Fruit fly (Drosophila melanogaster) whole organism, embryonic: ENCODE measurements around the gene CG34026.
A peak's percentile ranks its signal among the peaks of the same experiment; 100 is the strongest.

Experiments
- Abd-B ChIP-seq: fragments of 200-800 bp; sonication (Bioruptor generic); optimal IDR thresholded peaks from 2 replicates; lab custom pipeline; 2018; ENCODE audit warnings: missing biosample characterization, mild to moderate bottlenecking, missing genetic modification characterization, moderate library complexity
- Asciz ChIP-seq: fragments of 200-800 bp; sonication (Bioruptor generic); optimal IDR thresholded peaks from 2 replicates; lab custom pipeline; 2017; ENCODE audit warnings: missing biosample characterization, mild to moderate bottlenecking, missing genetic modification characterization, missing genetic modification reagents
- Bdp1 ChIP-seq: fragments of 200-800 bp; sonication (Bioruptor generic); optimal IDR thresholded peaks from 3 replicates; lab custom pipeline; 2016; ENCODE audit warnings: missing biosample characterization, missing genetic modification characterization
- CG1024 ChIP-seq: fragments of 200-800 bp; sonication (Bioruptor generic); IDR thresholded peaks from 2 replicates; pipeline ENCODE4 v1.3.6; 2022; ENCODE audit warnings: missing biosample characterization, missing genetic modification characterization
- CG10462 ChIP-seq: fragments of 200-800 bp; sonication (Bioruptor generic); optimal IDR thresholded peaks from 2 replicates; lab custom pipeline; 2016; ENCODE audit warnings: missing biosample characterization, missing genetic modification characterization
- CG10654 ChIP-seq: fragments of 200-800 bp; sonication (Bioruptor generic); optimal IDR thresholded peaks from 2 replicates; lab custom pipeline; 2016; ENCODE audit warnings: missing biosample characterization, missing genetic modification characterization
- CG11247 ChIP-seq: fragments of 200-800 bp; sonication (Bioruptor generic); IDR thresholded peaks from 2 replicates; pipeline ENCODE4 v1.3.6; 2022; ENCODE audit warnings: missing biosample characterization, missing genetic modification characterization
- CG11456 ChIP-seq: fragments of 200-800 bp; sonication (Bioruptor generic); IDR thresholded peaks from 3 replicates; pipeline ENCODE4 v1.3.6; 2022; ENCODE audit warnings: missing biosample characterization, missing genetic modification characterization
- CG11504 ChIP-seq: fragments of 200-800 bp; sonication (Bioruptor generic); optimal IDR thresholded peaks from 3 replicates; lab custom pipeline; 2019; ENCODE audit warnings: missing biosample characterization, mild to moderate bottlenecking, missing genetic modification characterization, moderate library complexity
- CG1529 ChIP-seq: fragments of 200-800 bp; sonication (Bioruptor generic); optimal IDR thresholded peaks from 3 replicates; lab custom pipeline; 2018; ENCODE audit warnings: missing biosample characterization, missing genetic modification characterization
- CG15696 ChIP-seq: fragments of 200-800 bp; sonication (Bioruptor generic); optimal IDR thresholded peaks from 2 replicates; lab custom pipeline; 2019; ENCODE audit warnings: missing biosample characterization, mild to moderate bottlenecking, missing genetic modification characterization, moderate library complexity
- CG17359 ChIP-seq: fragments of 200-800 bp; sonication (Bioruptor generic); optimal IDR thresholded peaks from 3 replicates; lab custom pipeline; 2018; ENCODE audit warnings: missing biosample characterization, mild to moderate bottlenecking, missing genetic modification characterization, moderate library complexity
- CG17829 ChIP-seq: fragments of 200-800 bp; optimal IDR thresholded peaks from 2 replicates; lab custom pipeline; 2019; ENCODE audit warnings: missing biosample characterization, mild to moderate bottlenecking, missing genetic modification characterization, moderate library complexity
- CG3065 ChIP-seq: fragments of 200-800 bp; sonication (Bioruptor generic); optimal IDR thresholded peaks from 2 replicates; lab custom pipeline; 2016; ENCODE audit warnings: missing biosample characterization, missing genetic modification characterization
- CG3281 ChIP-seq: fragments of 200-800 bp; sonication (Bioruptor generic); optimal IDR thresholded peaks from 3 replicates; lab custom pipeline; 2017; ENCODE audit warnings: missing biosample characterization, mild to moderate bottlenecking, missing genetic modification characterization
- CG34224 ChIP-seq: fragments of 200-800 bp; sonication (Bioruptor generic); IDR thresholded peaks from 3 replicates; pipeline ENCODE4 v1.3.6; 2022; ENCODE audit warnings: missing biosample characterization, missing genetic modification characterization; ENCODE audit not compliant: partially characterized antibody
- CG4424 ChIP-seq: fragments of 200-800 bp; sonication (Bioruptor generic); optimal IDR thresholded peaks from 3 replicates; lab custom pipeline; 2016; ENCODE audit warnings: missing biosample characterization, missing genetic modification characterization
- CG5180 ChIP-seq: fragments of 200-800 bp; sonication (Bioruptor generic); optimal IDR thresholded peaks from 3 replicates; lab custom pipeline; 2017; ENCODE audit warnings: missing biosample characterization, missing genetic modification characterization, mild to moderate bottlenecking, moderate library complexity, missing genetic modification reagents
- CG5245 ChIP-seq: fragments of 200-800 bp; sonication (Bioruptor generic); optimal IDR thresholded peaks from 3 replicates; lab custom pipeline; 2016; ENCODE audit warnings: missing biosample characterization, missing genetic modification characterization
- CG6683 ChIP-seq: fragments of 200-800 bp; sonication (Bioruptor generic); optimal IDR thresholded peaks from 2 replicates; lab custom pipeline; 2017; ENCODE audit warnings: missing biosample characterization, mild to moderate bottlenecking, missing genetic modification characterization, missing genetic modification reagents
- CG7357 ChIP-seq: fragments of 200-800 bp; sonication (Bioruptor generic); IDR thresholded peaks from 3 replicates; pipeline ENCODE4 v1.3.6; 2022; ENCODE audit warnings: missing biosample characterization, missing genetic modification characterization
- Dp ChIP-seq: fragments of 200-800 bp; sonication (Bioruptor generic); optimal IDR thresholded peaks from 2 replicates; lab custom pipeline; 2018; ENCODE audit warnings: missing biosample characterization, mild to moderate bottlenecking, missing genetic modification characterization, moderate library complexity
- E2f2 ChIP-seq: fragments of 200-800 bp; sonication (Bioruptor generic); IDR thresholded peaks from 2 replicates; pipeline ENCODE4 v1.3.6; 2022; ENCODE audit warnings: missing biosample characterization, missing genetic modification characterization
- HLH54F ChIP-seq: fragments of 200-800 bp; sonication (Bioruptor generic); optimal IDR thresholded peaks from 3 replicates; lab custom pipeline; 2016; ENCODE audit warnings: missing biosample characterization, missing genetic modification characterization
- Hmx ChIP-seq: fragments of 200-800 bp; sonication (Bioruptor generic); optimal IDR thresholded peaks from 2 replicates; lab custom pipeline; 2016; ENCODE audit warnings: missing biosample characterization, missing genetic modification characterization
- Hr51 ChIP-seq, 2 experiments: fragments of 200-800 bp; sonication (Bioruptor generic); optimal IDR thresholded peaks; 2 replicates in 1 of 2; 3 replicates in 1 of 2; lab custom pipeline; 2016 to 2018; ENCODE audit warnings: missing biosample characterization in 2 of 2, missing genetic modification characterization in 2 of 2, mild to moderate bottlenecking in 1 of 2, moderate library complexity in 1 of 2
- Hsf ChIP-seq: fragments of 200-800 bp; sonication (Bioruptor generic); optimal IDR thresholded peaks from 3 replicates; lab custom pipeline; 2016; ENCODE audit warnings: missing biosample characterization, missing genetic modification characterization
- Mad ChIP-seq: fragments of 200-800 bp; sonication (Bioruptor generic); optimal IDR thresholded peaks from 2 replicates; lab custom pipeline; 2016; ENCODE audit warnings: missing biosample characterization, missing genetic modification characterization
- Trl ChIP-seq, 3 experiments: fragments of >200 bp in 2 of 3; fragments of 200-800 bp in 1 of 3; sonication (Bioruptor generic) in 1 of 3; optimal IDR thresholded peaks; 2 replicates in 1 of 3; 3 replicates in 2 of 3; lab custom pipeline; 2016 to 2017; ENCODE audit warnings: missing biosample characterization in 1 of 3, missing genetic modification characterization in 1 of 3
- al ChIP-seq: fragments of 200-800 bp; sonication (Bioruptor generic); IDR thresholded peaks from 2 replicates; pipeline ENCODE4 v1.3.6; 2022; ENCODE audit warnings: missing biosample characterization, missing genetic modification characterization
- ap ChIP-seq: fragments of 200-800 bp; sonication (Bioruptor generic); IDR thresholded peaks from 2 replicates; pipeline ENCODE4 v1.3.6; 2022; ENCODE audit warnings: missing biosample characterization, missing genetic modification characterization
- bab2 ChIP-seq: fragments of 200-800 bp; sonication (Bioruptor generic); optimal IDR thresholded peaks from 2 replicates; lab custom pipeline; 2016; ENCODE audit warnings: missing biosample characterization, missing genetic modification characterization
- chm ChIP-seq: fragments of 200-800 bp; sonication (Bioruptor generic); IDR thresholded peaks from 2 replicates; pipeline ENCODE4 v1.3.6; 2022; ENCODE audit warnings: missing biosample characterization, missing genetic modification characterization
- ci ChIP-seq: fragments of 200-800 bp; sonication (Bioruptor generic); IDR thresholded peaks from 3 replicates; pipeline ENCODE4 v1.3.6; 2022; ENCODE audit warnings: missing biosample characterization, missing genetic modification characterization
- crc ChIP-seq: fragments of 200-800 bp; sonication (Bioruptor generic); optimal IDR thresholded peaks from 2 replicates; lab custom pipeline; 2016; ENCODE audit warnings: missing biosample characterization, missing genetic modification characterization
- dmrt11E ChIP-seq: fragments of 200-800 bp; sonication (Bioruptor generic); optimal IDR thresholded peaks from 3 replicates; lab custom pipeline; 2018; ENCODE audit warnings: missing biosample characterization, mild to moderate bottlenecking, missing genetic modification characterization, moderate library complexity
- dmrt99B ChIP-seq: fragments of 200-800 bp; sonication (Bioruptor generic); optimal IDR thresholded peaks from 2 replicates; lab custom pipeline; 2018; ENCODE audit warnings: missing biosample characterization, mild to moderate bottlenecking, missing genetic modification characterization, moderate library complexity
- en ChIP-seq: fragments of 200-800 bp; sonication (Bioruptor generic); optimal IDR thresholded peaks from 2 replicates; lab custom pipeline; 2016; ENCODE audit warnings: missing biosample characterization, missing genetic modification characterization
- eve ChIP-seq, 2 experiments: fragments of >200 bp; optimal IDR thresholded peaks; 2 replicates each; lab custom pipeline; 2017; ENCODE audit warnings: missing biosample characterization in 2 of 2, missing genetic modification characterization in 2 of 2
- ftz-f1 ChIP-seq: fragments of 200-800 bp; sonication (Bioruptor generic); optimal IDR thresholded peaks from 2 replicates; lab custom pipeline; 2016; ENCODE audit warnings: missing biosample characterization, missing genetic modification characterization
- hb ChIP-seq: fragments of 200-800 bp; sonication (Bioruptor generic); IDR thresholded peaks from 3 replicates; pipeline ENCODE4 v1.3.6; 2022; ENCODE audit warnings: missing biosample characterization, missing genetic modification characterization; ENCODE audit not compliant: partially characterized antibody
- klu ChIP-seq: fragments of 200-800 bp; sonication (Bioruptor generic); IDR thresholded peaks from 2 replicates; pipeline ENCODE4 v1.3.6; 2022; ENCODE audit warnings: missing biosample characterization, missing genetic modification characterization
- lola ChIP-seq, 3 experiments: fragments of >200 bp in 2 of 3; fragments of 200-800 bp in 1 of 3; sonication (Bioruptor generic) in 1 of 3; optimal IDR thresholded peaks; 2 replicates each; lab custom pipeline; 2017 to 2019; ENCODE audit warnings: missing biosample characterization in 3 of 3, missing genetic modification characterization in 3 of 3, mild to moderate bottlenecking in 1 of 3, moderate library complexity in 1 of 3
- salm ChIP-seq: fragments of 200-800 bp; sonication (Bioruptor generic); optimal IDR thresholded peaks from 2 replicates; lab custom pipeline; 2018; ENCODE audit warnings: missing biosample characterization, mild to moderate bottlenecking, missing genetic modification characterization

The CG34026 gene

dm6 chrX:9485899-9486298 lies 47.7 kb upstream of the CG34026 start (continued):
- TF ChIP-seq dmrt99B (tag; lab: Kevin White, UChicago) = peak; percentile 56
- TF ChIP-seq Abd-B (GFP tag; lab: Kevin White, UChicago) = no peak
- TF ChIP-seq Trl (optimal IDR thresholded peaks at IDR 0.05; lab: Kevin White, UChicago) = no peak
- no peak for TF ChIP-seq Trl (GFP tag; optimal IDR thresholded peaks at IDR 0.05; lab: Kevin White, UChicago)
- TF ChIP-seq CG11247 (GFP tag; lab: Robert Waterston, UW) = no peak
- no peak for TF ChIP-seq crc (GFP tag; lab: Kevin White, UChicago)
- TF ChIP-seq dmrt11E (tag; lab: Kevin White, UChicago) = peak; percentile 14
- TF ChIP-seq CG4424 (GFP tag; lab: Kevin White, UChicago) = peak; percentile 40
- no peak for TF ChIP-seq CG3281
- TF ChIP-seq Hr51 (GFP tag; optimal IDR thresholded peaks at IDR 0.05; lab: Kevin White, UChicago) = peak in 1 of 2 experiments; percentile 27
- peak; percentile 60 for TF ChIP-seq CG11504
- peak; percentile 12 for TF ChIP-seq CG15696 (tag; lab: Kevin White, UChicago)
- no peak for TF ChIP-seq ap (GFP tag; lab: Robert Waterston, UW)
- no peak for TF ChIP-seq klu (GFP tag; lab: Robert Waterston, UW)
- no peak for TF ChIP-seq bab2 (GFP tag; lab: Kevin White, UChicago)
- TF ChIP-seq en (GFP tag; lab: Kevin White, UChicago) = no peak
- TF ChIP-seq salm (tag; lab: Kevin White, UChicago) = no peak
- TF ChIP-seq CG17359 (tag; lab: Kevin White, UChicago) = peak; percentile 40
- peak in 1 of 3 experiments; percentile 19 for TF ChIP-seq lola (GFP tag; optimal IDR thresholded peaks at IDR 0.05; lab: Kevin White, UChicago)
- no peak for TF ChIP-seq CG7357 (GFP tag; lab: Robert Waterston, UW)
- no peak for TF ChIP-seq Hsf
- no peak for TF ChIP-seq CG10654
- no peak for TF ChIP-seq CG5245 (GFP tag; lab: Kevin White, UChicago)
- no peak for TF ChIP-seq CG11456 (GFP tag; lab: Robert Waterston, UW)
- TF ChIP-seq Dp (GFP tag; lab: Kevin White, UChicago) = no peak
- no peak for TF ChIP-seq Mad (GFP tag; lab: Kevin White, UChicago)
- no peak for TF ChIP-seq Bdp1 (GFP tag; lab: Kevin White, UChicago)
- TF ChIP-seq CG6683 (GFP tag; lab: Kevin White, UChicago) = no peak
- no peak for TF ChIP-seq CG34224 (GFP tag; lab: Robert Waterston, UW)
- no peak for TF ChIP-seq HLH54F
- TF ChIP-seq CG5180 = no peak
- no peak for TF ChIP-seq CG3065 (GFP tag; lab: Kevin White, UChicago)
- TF ChIP-seq eve (GFP tag; optimal IDR thresholded peaks at IDR 0.05; lab: Kevin White, UChicago) = peak in 1 of 2 experiments; percentile 27
- no peak for TF ChIP-seq al (GFP tag; lab: Robert Waterston, UW)
- TF ChIP-seq ftz-f1 (GFP tag; lab: Kevin White, UChicago) = no peak
- no peak for TF ChIP-seq Asciz (GFP tag; lab: Kevin White, UChicago)
- no peak for TF ChIP-seq E2f2 (GFP tag; lab: Robert Waterston, UW)
- no peak for TF ChIP-seq chm
- no peak for TF ChIP-seq CG10462 (GFP tag; lab: Kevin White, UChicago)
- TF ChIP-seq CG17829 (tag; lab: Kevin White, UChicago) = peak; percentile 36
- TF ChIP-seq Hmx (GFP tag; lab: Kevin White, UChicago) = no peak
- no peak for TF ChIP-seq ci
- no peak for TF ChIP-seq CG1529 (GFP tag; lab: Kevin White, UChicago)
- TF ChIP-seq hb (GFP tag; lab: Robert Waterston, UW) = no peak
- no peak for TF ChIP-seq CG1024 (GFP tag; lab: Robert Waterston, UW)
